Worm (Caenorhabditis elegans): ENCODE measurements around the gene C27D9.1.

ce11 chrII:4749581-4749980 is 3.6 kb upstream of the C27D9.1 start, which contains the start of gene F41C3.2:
- TF ChIP-seq zip-4 (GFP tag; optimal IDR thresholded peaks at IDR 0.05): no peak
- TF ChIP-seq snpc-4 (tag; optimal IDR thresholded peaks at IDR 0.05): no peak
- no peak for TF ChIP-seq nhr-28 (tag; optimal IDR thresholded peaks at IDR 0.05)
